Fruit fly (Drosophila melanogaster) whole organism, embryonic: ENCODE results near the gene CG7789.

Source experiments
- BtbVII ChIP-seq: fragments of 200-800 bp; sonication (Bioruptor generic); optimal IDR thresholded peaks from 3 replicates; lab custom pipeline; 2017; ENCODE audit warnings: missing biosample characterization, mild to moderate bottlenecking, missing genetic modification characterization
- CG11504 ChIP-seq: fragments of 200-800 bp; sonication (Bioruptor generic); optimal IDR thresholded peaks from 3 replicates; lab custom pipeline; 2019; ENCODE audit warnings: missing biosample characterization, mild to moderate bottlenecking, missing genetic modification characterization, moderate library complexity
- CG11560 ChIP-seq: fragments of 200-800 bp; sonication (Bioruptor generic); IDR thresholded peaks from 3 replicates; pipeline ENCODE4 v1.3.6; 2022; ENCODE audit warnings: missing biosample characterization, missing genetic modification characterization
- CG14667 ChIP-seq: fragments of 200-800 bp; sonication (Bioruptor generic); IDR thresholded peaks from 2 replicates; pipeline ENCODE4 v1.3.6; 2022; ENCODE audit warnings: missing biosample characterization, missing genetic modification characterization
- CG1603 ChIP-seq: fragments of 200-800 bp; sonication (Bioruptor generic); optimal IDR thresholded peaks from 2 replicates; lab custom pipeline; 2019; ENCODE audit warnings: missing biosample characterization, mild to moderate bottlenecking, missing genetic modification characterization, moderate library complexity
- CG1647 ChIP-seq: fragments of 200-800 bp; sonication (Bioruptor generic); optimal IDR thresholded peaks from 3 replicates; lab custom pipeline; 2016; ENCODE audit warnings: missing biosample characterization, missing genetic modification characterization
- CG16863 ChIP-seq: fragments of 200-800 bp; sonication (Bioruptor generic); optimal IDR thresholded peaks from 3 replicates; lab custom pipeline; 2016; ENCODE audit warnings: missing biosample characterization, missing genetic modification characterization
- CG17912 ChIP-seq: fragments of 200-800 bp; sonication (Bioruptor generic); optimal IDR thresholded peaks from 2 replicates; lab custom pipeline; 2018; ENCODE audit warnings: missing biosample characterization, mild to moderate bottlenecking, missing genetic modification characterization
- CG18476 ChIP-seq: fragments of 200-800 bp; sonication (Bioruptor generic); optimal IDR thresholded peaks from 2 replicates; lab custom pipeline; 2016; ENCODE audit warnings: missing biosample characterization, mild to moderate bottlenecking, missing genetic modification characterization
- CG18619 ChIP-seq: fragments of 200-800 bp; sonication (Bioruptor generic); optimal IDR thresholded peaks from 3 replicates; lab custom pipeline; 2017; ENCODE audit warnings: missing biosample characterization, mild to moderate bottlenecking, missing genetic modification characterization
- CG2199 ChIP-seq: fragments of 200-800 bp; sonication (Bioruptor generic); IDR thresholded peaks from 3 replicates; pipeline ENCODE4 v1.3.6; 2022; ENCODE audit warnings: missing biosample characterization, missing genetic modification characterization
- CG2678 ChIP-seq: fragments of 200-800 bp; sonication (Bioruptor generic); optimal IDR thresholded peaks from 3 replicates; lab custom pipeline; 2019; ENCODE audit warnings: missing biosample characterization, mild to moderate bottlenecking, missing genetic modification characterization, moderate library complexity
- CG31365 ChIP-seq: fragments of 200-800 bp; sonication (Bioruptor generic); optimal IDR thresholded peaks from 2 replicates; lab custom pipeline; 2018; ENCODE audit warnings: missing biosample characterization, mild to moderate bottlenecking, missing genetic modification characterization
- CG32532 ChIP-seq: fragments of 200-800 bp; sonication (Bioruptor generic); IDR thresholded peaks from 2 replicates; pipeline ENCODE4 v1.3.6; 2022; ENCODE audit warnings: missing biosample characterization, missing genetic modification characterization
- CG4707 ChIP-seq: fragments of 200-800 bp; sonication (Bioruptor generic); optimal IDR thresholded peaks from 2 replicates; lab custom pipeline; 2018; ENCODE audit warnings: missing biosample characterization, mild to moderate bottlenecking, missing genetic modification characterization, moderate library complexity
- CG4730 ChIP-seq: fragments of 200-800 bp; sonication (Bioruptor generic); IDR thresholded peaks from 2 replicates; pipeline ENCODE4 v1.3.6; 2022; ENCODE audit warnings: missing biosample characterization, missing genetic modification characterization
- CG5180 ChIP-seq: fragments of 200-800 bp; sonication (Bioruptor generic); optimal IDR thresholded peaks from 3 replicates; lab custom pipeline; 2017; ENCODE audit warnings: missing biosample characterization, missing genetic modification characterization, mild to moderate bottlenecking, moderate library complexity, missing genetic modification reagents
- CG6765 ChIP-seq: fragments of 200-800 bp; sonication (Bioruptor generic); optimal IDR thresholded peaks from 3 replicates; lab custom pipeline; 2017; ENCODE audit warnings: missing biosample characterization, mild to moderate bottlenecking, missing genetic modification characterization
- CG7357 ChIP-seq: fragments of 200-800 bp; sonication (Bioruptor generic); IDR thresholded peaks from 3 replicates; pipeline ENCODE4 v1.3.6; 2022; ENCODE audit warnings: missing biosample characterization, missing genetic modification characterization
- CG7372 ChIP-seq: fragments of 200-800 bp; sonication (Bioruptor generic); IDR thresholded peaks from 2 replicates; pipeline ENCODE4 v1.3.6; 2022; ENCODE audit warnings: missing biosample characterization, missing genetic modification characterization
- CG9437 ChIP-seq: fragments of 200-800 bp; sonication (Bioruptor generic); optimal IDR thresholded peaks from 2 replicates; lab custom pipeline; 2018; ENCODE audit warnings: missing biosample characterization, mild to moderate bottlenecking, missing genetic modification characterization
- CG9932 ChIP-seq: fragments of 200-800 bp; sonication (Bioruptor generic); IDR thresholded peaks from 2 replicates; pipeline ENCODE4 v1.3.6; 2022; ENCODE audit warnings: missing biosample characterization, missing genetic modification characterization
- CkIIα-i1 ChIP-seq: fragments of 200-800 bp; sonication (Bioruptor generic); IDR thresholded peaks from 2 replicates; pipeline ENCODE4 v1.3.6; 2022; ENCODE audit warnings: missing biosample characterization, missing genetic modification characterization
- Dp ChIP-seq: fragments of 200-800 bp; sonication (Bioruptor generic); optimal IDR thresholded peaks from 2 replicates; lab custom pipeline; 2018; ENCODE audit warnings: missing biosample characterization, mild to moderate bottlenecking, missing genetic modification characterization, moderate library complexity
- ERR ChIP-seq: fragments of 200-800 bp; sonication (Bioruptor generic); optimal IDR thresholded peaks from 2 replicates; lab custom pipeline; 2016; ENCODE audit warnings: missing biosample characterization, missing genetic modification characterization
- HHEX ChIP-seq: fragments of 200-800 bp; sonication (Bioruptor generic); optimal IDR thresholded peaks from 3 replicates; lab custom pipeline; 2017; ENCODE audit warnings: missing biosample characterization, mild to moderate bottlenecking, missing genetic modification characterization, missing genetic modification reagents
- Hr39 ChIP-seq: fragments of >200 bp; optimal IDR thresholded peaks from 2 replicates; lab custom pipeline; 2017
- Oaz ChIP-seq: fragments of 200-800 bp; sonication (Bioruptor generic); IDR thresholded peaks from 2 replicates; pipeline ENCODE4 v1.3.6; 2022; ENCODE audit warnings: missing biosample characterization, missing genetic modification characterization
- Xbp1 ChIP-seq: fragments of 200-800 bp; sonication (Bioruptor generic); optimal IDR thresholded peaks from 3 replicates; lab custom pipeline; 2016; ENCODE audit warnings: missing biosample characterization, mild to moderate bottlenecking, missing genetic modification characterization
- ab ChIP-seq: fragments of 200-800 bp; sonication (Bioruptor generic); optimal IDR thresholded peaks from 2 replicates; lab custom pipeline; 2016; ENCODE audit warnings: missing biosample characterization, missing genetic modification characterization
- abd-A ChIP-seq: fragments of 200-800 bp; sonication (Bioruptor generic); optimal IDR thresholded peaks from 3 replicates; lab custom pipeline; 2019; ENCODE audit warnings: missing biosample characterization, mild to moderate bottlenecking, missing genetic modification characterization, moderate library complexity
- ato ChIP-seq: fragments of 200-800 bp; sonication (Bioruptor generic); IDR thresholded peaks from 2 replicates; pipeline ENCODE4 v1.3.6; 2022; ENCODE audit warnings: missing biosample characterization, missing genetic modification characterization; ENCODE audit not compliant: partially characterized antibody
- bigmax ChIP-seq: fragments of 200-800 bp; sonication (Bioruptor generic); optimal IDR thresholded peaks from 2 replicates; lab custom pipeline; 2018; ENCODE audit warnings: missing biosample characterization, mild to moderate bottlenecking, missing genetic modification characterization
- da ChIP-seq: fragments of 200-800 bp; sonication (Bioruptor generic); optimal IDR thresholded peaks from 2 replicates; lab custom pipeline; 2016; ENCODE audit warnings: missing biosample characterization, missing genetic modification characterization
- grn ChIP-seq: fragments of 200-800 bp; sonication (Bioruptor generic); optimal IDR thresholded peaks from 3 replicates; lab custom pipeline; 2017; ENCODE audit warnings: missing biosample characterization, missing genetic modification characterization
- gsb ChIP-seq: fragments of 200-800 bp; sonication (Bioruptor generic); IDR thresholded peaks from 2 replicates; pipeline ENCODE4 v1.3.6; 2022; ENCODE audit warnings: missing biosample characterization, missing genetic modification characterization
- ind ChIP-seq: fragments of 200-800 bp; sonication (Bioruptor generic); optimal IDR thresholded peaks from 3 replicates; lab custom pipeline; 2016; ENCODE audit warnings: missing biosample characterization, missing genetic modification characterization
- nau ChIP-seq: fragments of 200-800 bp; sonication (Bioruptor generic); optimal IDR thresholded peaks from 3 replicates; lab custom pipeline; 2017; ENCODE audit warnings: missing biosample characterization, mild to moderate bottlenecking, missing genetic modification characterization, missing genetic modification reagents
- pan ChIP-seq, 4 experiments: fragments of >200 bp in 3 of 4; fragments of 200-800 bp in 1 of 4; sonication (Bioruptor generic) in 1 of 4; optimal IDR thresholded peaks in 3 of 4; IDR thresholded peaks in 1 of 4; 2 replicates each; pipeline versions ENCODE4 v1.3.6 to Lab custom; 2017 to 2022; ENCODE audit warnings: missing biosample characterization in 2 of 4, missing genetic modification characterization in 2 of 4, mixed read lengths in 1 of 4
- peb ChIP-seq: fragments of 200-800 bp; sonication (Bioruptor generic); IDR thresholded peaks from 2 replicates; pipeline ENCODE4 v1.3.6; 2022; ENCODE audit warnings: missing biosample characterization, missing genetic modification characterization
- pho ChIP-seq: fragments of 200-800 bp; sonication (Bioruptor generic); optimal IDR thresholded peaks from 2 replicates; lab custom pipeline; 2016; ENCODE audit warnings: missing biosample characterization, missing genetic modification characterization
- phol ChIP-seq: fragments of 200-800 bp; sonication (Bioruptor generic); optimal IDR thresholded peaks from 3 replicates; lab custom pipeline; 2018; ENCODE audit warnings: missing biosample characterization, mild to moderate bottlenecking, missing genetic modification characterization, moderate library complexity
- rib ChIP-seq: fragments of 200-800 bp; sonication (Bioruptor generic); IDR thresholded peaks from 2 replicates; pipeline ENCODE4 v1.3.6; 2022; ENCODE audit warnings: missing biosample characterization, missing genetic modification characterization
- sens ChIP-seq: fragments of 200-800 bp; sonication (Bioruptor generic); peaks from one replicate; lab custom pipeline; 2016; ENCODE audit warnings: missing biosample characterization, missing genetic modification characterization
- tgo ChIP-seq: fragments of 200-800 bp; sonication (Bioruptor generic); IDR thresholded peaks from 3 replicates; pipeline ENCODE4 v1.3.6; 2022; ENCODE audit warnings: missing biosample characterization, missing genetic modification characterization
- tio ChIP-seq: fragments of 200-800 bp; sonication (Bioruptor generic); optimal IDR thresholded peaks from 2 replicates; lab custom pipeline; 2017; ENCODE audit warnings: missing biosample characterization, missing genetic modification characterization, inconsistent platforms
- trem ChIP-seq: fragments of 200-800 bp; optimal IDR thresholded peaks from 3 replicates; lab custom pipeline; 2019; ENCODE audit warnings: missing biosample characterization, mild to moderate bottlenecking, missing genetic modification characterization, moderate library complexity
- tup ChIP-seq: fragments of 200-800 bp; sonication (Bioruptor generic); optimal IDR thresholded peaks from 2 replicates; lab custom pipeline; 2016; ENCODE audit warnings: missing biosample characterization, mild to moderate bottlenecking, missing genetic modification characterization, moderate library complexity
- twi ChIP-seq: fragments of 200-800 bp; optimal IDR thresholded peaks from 2 replicates; lab custom pipeline; 2019; ENCODE audit warnings: missing biosample characterization, mild to moderate bottlenecking, missing genetic modification characterization, moderate library complexity
- usp ChIP-seq: fragments of >200 bp; optimal IDR thresholded peaks from 2 replicates; lab custom pipeline; 2017; ENCODE audit warnings: missing biosample characterization, missing genetic modification characterization
- wor ChIP-seq: fragments of 200-800 bp; sonication (Bioruptor generic); IDR thresholded peaks from 2 replicates; pipeline ENCODE4 v1.3.6; 2022; ENCODE audit warnings: missing biosample characterization, missing genetic modification characterization

The CG7789 gene

DNA sequence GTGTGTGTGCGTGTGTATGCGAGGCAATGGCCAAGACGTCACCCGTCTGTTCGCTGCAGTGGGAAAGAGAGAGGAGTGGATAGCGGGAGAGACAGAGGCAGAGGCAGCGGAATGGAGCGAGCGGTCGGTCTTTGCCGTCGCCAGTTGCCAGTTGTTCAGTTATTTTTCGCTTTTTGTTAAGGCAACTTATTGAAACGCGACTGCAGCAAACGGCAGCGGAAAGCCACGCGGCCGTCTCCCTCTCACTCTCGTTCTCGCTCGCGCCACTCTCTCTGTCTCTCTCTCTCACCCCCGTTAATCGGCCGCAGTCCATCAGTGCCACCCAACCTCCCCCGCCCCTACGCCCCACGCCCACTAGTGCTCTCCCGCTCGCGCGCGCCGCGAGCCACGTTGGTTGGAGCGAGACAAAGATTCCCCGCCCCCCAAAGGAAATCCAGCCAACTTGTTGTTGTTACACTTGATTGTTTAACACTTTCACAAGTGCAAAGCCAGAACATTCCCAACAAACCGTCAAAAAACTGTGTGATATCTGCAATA lies 30.1 kb upstream of the CG7789 start (continued):
- TF ChIP-seq peb (GFP tag; lab: Robert Waterston, UW) (peak; percentile 20; the same call in 1 of the 2 replicates), sens (GFP tag; lab: Kevin White, UChicago) (no peak), CG1603 (peak; percentile 22), tup (no peak), CG9437 (GFP tag; lab: Kevin White, UChicago) (no peak), pho (no peak), bigmax (peak; percentile 6), ab (GFP tag; lab: Kevin White, UChicago) (no peak), CG16863 (GFP tag; lab: Kevin White, UChicago) (no peak), Xbp1 (GFP tag; lab: Kevin White, UChicago) (no peak), Dp (no peak), phol (no peak), nau (GFP tag; lab: Kevin White, UChicago) (peak; percentile 35), CG11560 (tag; lab: Robert Waterston, UW) (no peak), usp (GFP tag; lab: Kevin White, UChicago) (no peak), CG5180 (peak; percentile 30), grn (GFP tag; lab: Kevin White, UChicago) (peak; percentile 82), HHEX (GFP tag; lab: Kevin White, UChicago) (peak; percentile 57), CG4707 (GFP tag; lab: Kevin White, UChicago) (no peak), Oaz (GFP tag; lab: Robert Waterston, UW) (no peak), CG31365 (tag; lab: Kevin White, UChicago) (no peak), Hr39 (lab: Kevin White, UChicago) (no peak), CG9932 (no peak), gsb (GFP tag; lab: Robert Waterston, UW) (no peak), CG7372 (GFP tag; lab: Robert Waterston, UW) (no peak), pan (optimal IDR thresholded peaks at IDR 0.05; lab: Kevin White, UChicago) (no peak), pan (GFP tag; optimal IDR thresholded peaks at IDR 0.05 in 1 of 2, IDR thresholded peaks at IDR 0.05 in 1 of 2) (peak in 1 of 2 experiments; percentile 45), ERR (GFP tag; lab: Kevin White, UChicago) (peak; percentile 30), CG11504 (tag; lab: Kevin White, UChicago) (no peak), twi (tag; lab: Kevin White, UChicago) (no peak), CG4730 (GFP tag; lab: Robert Waterston, UW) (no peak), rib (GFP tag; lab: Robert Waterston, UW) (peak; percentile 68), BtbVII (GFP tag; lab: Kevin White, UChicago) (peak; percentile 62), tgo (GFP tag; lab: Robert Waterston, UW) (no peak), CG17912 (GFP tag; lab: Kevin White, UChicago) (peak; percentile 36), wor (GFP tag; lab: Robert Waterston, UW) (no peak), CG2199 (GFP tag; lab: Robert Waterston, UW) (peak; percentile 84; the same call in 2 of the 3 replicates), ind (GFP tag; lab: Kevin White, UChicago) (no peak), CG18476 (GFP tag; lab: Kevin White, UChicago) (no peak), CG32532 (peak; percentile 59; the same call in 1 of the 2 replicates), CG18619 (no peak), trem (no peak), da (GFP tag; lab: Kevin White, UChicago) (no peak), abd-A (tag; lab: Kevin White, UChicago) (peak; percentile 94), CG1647 (GFP tag; lab: Kevin White, UChicago) (no peak), CG14667 (no peak), CG7357 (GFP tag; lab: Robert Waterston, UW) (no peak), CG2678 (no peak), tio (GFP tag; lab: Kevin White, UChicago) (no peak), CkIIα-i1 (GFP tag; lab: Robert Waterston, UW) (no peak), ato (GFP tag; lab: Robert Waterston, UW) (no peak), CG6765 (no peak)
